Worm (Caenorhabditis elegans) whole organism, L4 larva: ENCODE data around the gene pas-7.
A peak's percentile ranks its signal among the peaks of the same experiment; 100 is the strongest.

Experiments used
- F26F4.8 ChIP-seq: fragments of 200-800 bp; sonication (Bioruptor generic); conservative IDR thresholded peaks from 2 replicates; pipeline ENCODE4 v1.3.6; 2022; ENCODE audit warnings: missing genetic modification characterization, missing compliant biosample characterization
- R02D3.7 ChIP-seq: fragments of 150-350 bp; sonication (generic microtip); optimal IDR thresholded peaks from 3 replicates; lab custom pipeline; 2014; ENCODE audit warnings: missing biosample characterization, missing genetic modification characterization
- Y75B8A.6 ChIP-seq: fragments of 200-800 bp; sonication (Bioruptor generic); IDR thresholded peaks from 2 replicates; pipeline ENCODE4 v1.3.6; 2022; ENCODE audit warnings: missing genetic modification reagents, missing genetic modification characterization, missing compliant biosample characterization
- ZK337.2 ChIP-seq: fragments of 200-800 bp; sonication (Bioruptor generic); IDR thresholded peaks from 2 replicates; pipeline ENCODE4 v1.3.6; 2022; ENCODE audit warnings: missing genetic modification reagents, missing genetic modification characterization, missing compliant biosample characterization
- aha-1 ChIP-seq: fragments of 150-350 bp; peaks from one replicate; lab custom pipeline; 2014; ENCODE audit warnings: missing biosample characterization, missing genetic modification characterization
- aly-2 ChIP-seq: sonication (generic microtip); optimal IDR thresholded peaks from 2 replicates; lab custom pipeline; 2018; ENCODE audit warnings: missing biosample characterization, missing genetic modification characterization
- daf-16 ChIP-seq, 3 experiments: sonication (generic microtip); optimal IDR thresholded peaks; 2 replicates each; lab custom pipeline; 2016 to 2017; ENCODE audit warnings: missing genetic modification characterization in 3 of 3, missing genetic modification reagents in 3 of 3, mild to moderate bottlenecking in 2 of 3, missing compliant biosample characterization in 2 of 3, missing biosample characterization in 1 of 3, moderate library complexity in 1 of 3
- dmd-6 ChIP-seq: fragments of 200-800 bp; sonication (Bioruptor generic); IDR thresholded peaks from 2 replicates; pipeline ENCODE4 v1.3.6; 2022; ENCODE audit warnings: missing genetic modification reagents, missing genetic modification characterization, missing compliant biosample characterization
- dmd-8 ChIP-seq: fragments of 200-800 bp; sonication (Bioruptor generic); IDR thresholded peaks from 2 replicates; pipeline ENCODE4 v1.3.6; 2022; ENCODE audit warnings: missing genetic modification characterization, missing compliant biosample characterization
- duxl-1 ChIP-seq: sonication (generic microtip); optimal IDR thresholded peaks from 2 replicates; lab custom pipeline; 2016; ENCODE audit warnings: mild to moderate bottlenecking, missing genetic modification characterization, moderate library complexity, missing compliant biosample characterization; ENCODE audit not compliant: poor library complexity
- egl-43 ChIP-seq: fragments of 200-800 bp; sonication (Bioruptor generic); IDR thresholded peaks from 2 replicates; pipeline ENCODE4 v1.3.6; 2022; ENCODE audit warnings: missing genetic modification reagents, missing genetic modification characterization, missing compliant biosample characterization
- fkh-10 ChIP-seq: fragments of 150-350 bp; optimal IDR thresholded peaks from 2 replicates; lab custom pipeline; 2014; ENCODE audit warnings: missing biosample characterization, missing genetic modification reagents, missing genetic modification characterization
- hlh-30 ChIP-seq: sonication (generic microtip); optimal IDR thresholded peaks from 2 replicates; lab custom pipeline; 2017; ENCODE audit warnings: antibody characterized with exemption, mild to moderate bottlenecking, missing genetic modification characterization, missing compliant biosample characterization; ENCODE audit not compliant: insufficient read depth
- hmg-1.1 ChIP-seq: fragments of 200-800 bp; sonication (Bioruptor generic); IDR thresholded peaks from 2 replicates; pipeline ENCODE4 v1.3.6; 2022; ENCODE audit warnings: missing genetic modification reagents, missing genetic modification characterization, missing compliant biosample characterization
- jun-1 ChIP-seq: fragments of 150-350 bp; optimal IDR thresholded peaks from 2 replicates; lab custom pipeline; 2014; ENCODE audit warnings: missing biosample characterization, missing genetic modification reagents, missing genetic modification characterization
- mxl-3 ChIP-seq: fragments of 200-800 bp; sonication (Bioruptor generic); optimal IDR thresholded peaks from 2 replicates; lab custom pipeline; 2018; ENCODE audit warnings: mild to moderate bottlenecking, missing genetic modification characterization, missing compliant biosample characterization
- nhr-11 ChIP-seq: fragments of 150-350 bp; optimal IDR thresholded peaks from 2 replicates; lab custom pipeline; 2014; ENCODE audit warnings: missing biosample characterization, missing genetic modification characterization
- nhr-28 ChIP-seq: fragments of 150-350 bp; optimal IDR thresholded peaks from 2 replicates; lab custom pipeline; 2014; ENCODE audit warnings: missing biosample characterization, missing genetic modification characterization
- nhr-41 ChIP-seq: fragments of 200-800 bp; sonication (Bioruptor generic); IDR thresholded peaks from 2 replicates; pipeline ENCODE4 v1.3.6; 2022; ENCODE audit warnings: missing genetic modification reagents, missing genetic modification characterization, missing compliant biosample characterization
- nhr-42 ChIP-seq: fragments of 200-800 bp; sonication (Bioruptor generic); IDR thresholded peaks from 2 replicates; pipeline ENCODE4 v1.3.6; 2022; ENCODE audit warnings: missing genetic modification characterization, missing compliant biosample characterization
- pha-4 ChIP-seq, 2 experiments: fragments of 150-350 bp in 1 of 2; fragments of 200-800 bp in 1 of 2; sonication (Bioruptor generic) in 1 of 2; IDR thresholded peaks in 1 of 2; optimal IDR thresholded peaks in 1 of 2; 2 replicates each; pipeline versions ENCODE4 v1.3.6 to Lab custom; 2014 to 2022; ENCODE audit warnings: missing genetic modification characterization in 2 of 2, missing genetic modification reagents in 2 of 2, missing biosample characterization in 1 of 2, missing compliant biosample characterization in 1 of 2
- rbr-2 ChIP-seq: sonication (generic microtip); optimal IDR thresholded peaks from 2 replicates; lab custom pipeline; 2016; ENCODE audit warnings: missing genotype, missing genetic modification characterization, missing compliant biosample characterization
- saeg-2 ChIP-seq: fragments of 200-800 bp; sonication (Bioruptor generic); IDR thresholded peaks from 2 replicates; pipeline ENCODE4 v1.3.6; 2022; ENCODE audit warnings: missing genetic modification reagents, missing genetic modification characterization, missing compliant biosample characterization
- set-16 ChIP-seq: fragments of 200-800 bp; sonication (Bioruptor generic); IDR thresholded peaks from 2 replicates; pipeline ENCODE4 v1.3.6; 2022; ENCODE audit warnings: missing genetic modification reagents, missing genetic modification characterization, missing compliant biosample characterization
- spr-3 ChIP-seq: fragments of 200-800 bp; sonication (Bioruptor generic); optimal IDR thresholded peaks from 2 replicates; lab custom pipeline; 2018; ENCODE audit warnings: mild to moderate bottlenecking, missing genetic modification characterization, missing compliant biosample characterization
- unc-62 ChIP-seq, 3 experiments: fragments of 150-350 bp in 1 of 3; sonication (generic microtip); optimal IDR thresholded peaks in 2 of 3; peaks in 1 of 3; 1 replicate in 1 of 3; 2 replicates in 2 of 3; lab custom pipeline; 2014 to 2017; ENCODE audit warnings: missing biosample characterization in 3 of 3, missing genetic modification characterization in 3 of 3, missing genetic modification reagents in 3 of 3, missing genotype in 1 of 3
- zag-1 ChIP-seq: fragments of 150-350 bp; optimal IDR thresholded peaks from 2 replicates; lab custom pipeline; 2014; ENCODE audit warnings: missing biosample characterization, missing genetic modification characterization
- zip-2 ChIP-seq: fragments of 150-350 bp; optimal IDR thresholded peaks from 2 replicates; lab custom pipeline; 2014; ENCODE audit warnings: missing biosample characterization, missing genetic modification characterization
- ztf-7 ChIP-seq: fragments of 150-350 bp; optimal IDR thresholded peaks from 2 replicates; lab custom pipeline; 2014; ENCODE audit warnings: missing biosample characterization, missing genetic modification characterization

Gene pas-7

DNA sequence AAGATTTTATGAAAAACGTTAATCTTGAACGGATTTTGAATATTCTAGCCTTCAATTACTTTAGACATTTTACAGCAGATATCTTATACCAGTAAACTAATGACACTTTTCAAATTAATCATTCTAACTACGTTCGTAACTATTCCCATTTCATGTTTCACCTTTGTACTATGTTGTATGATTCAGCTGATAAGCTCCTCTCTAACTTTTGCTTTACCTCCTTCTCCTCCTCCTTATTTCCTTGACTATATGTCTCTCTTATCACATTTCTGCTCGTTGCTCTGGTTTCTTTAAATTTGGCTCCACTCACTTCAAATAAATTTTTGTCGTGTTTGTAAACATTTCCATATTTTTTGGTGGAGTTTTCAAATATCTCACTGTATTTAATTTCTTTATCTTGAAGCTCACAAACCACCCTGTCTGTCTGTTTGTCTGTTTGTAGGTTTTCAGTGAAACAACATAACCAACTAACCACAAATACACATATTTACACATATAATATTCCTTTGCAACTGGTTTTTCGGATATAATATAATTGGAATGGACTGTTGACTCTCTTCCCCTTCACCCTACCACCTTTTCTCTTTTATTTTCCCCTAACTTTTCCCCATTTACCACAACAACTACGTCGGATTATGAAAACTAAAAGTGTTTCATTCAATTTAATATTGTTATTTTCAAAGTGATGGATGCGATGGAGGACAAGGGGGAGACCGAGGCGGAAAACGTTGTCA, 5.3 kb downstream of the pas-7 start, which contains the start of gene lact-2 (continued):
- peak; percentile 66 for TF ChIP-seq nhr-28 (tag; lab: Kevin White, UChicago)

DNA sequence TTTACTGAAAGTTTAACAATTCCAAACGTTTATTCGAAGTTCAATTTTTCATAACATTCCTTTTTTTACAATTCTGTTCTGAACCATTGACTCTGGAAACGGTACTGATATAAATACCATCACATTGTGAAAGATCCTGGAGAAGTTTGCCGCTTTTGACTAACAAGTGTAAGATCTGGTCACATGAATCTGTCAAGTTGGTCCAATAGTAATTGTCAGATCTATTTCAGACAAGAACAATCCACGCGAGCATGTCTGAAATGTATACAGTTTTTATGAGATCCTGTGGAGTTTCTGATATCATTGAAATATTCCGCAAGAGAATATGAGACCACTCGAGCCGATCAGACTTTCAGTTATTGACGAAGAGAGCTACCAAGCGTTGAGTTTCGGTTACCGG, 6.5 kb downstream of the pas-7 start:
- TF ChIP-seq unc-62 (GFP tag; optimal IDR thresholded peaks at IDR 0.05 in 1 of 2; lab: Kevin White, UChicago) (peak in 1 of 2 experiments; percentile 94), unc-62 (tag; optimal IDR thresholded peaks at IDR 0.05; lab: Kevin White, UChicago) (no peak), egl-43 (GFP tag; lab: Robert Waterston, UW) (no peak)

DNA sequence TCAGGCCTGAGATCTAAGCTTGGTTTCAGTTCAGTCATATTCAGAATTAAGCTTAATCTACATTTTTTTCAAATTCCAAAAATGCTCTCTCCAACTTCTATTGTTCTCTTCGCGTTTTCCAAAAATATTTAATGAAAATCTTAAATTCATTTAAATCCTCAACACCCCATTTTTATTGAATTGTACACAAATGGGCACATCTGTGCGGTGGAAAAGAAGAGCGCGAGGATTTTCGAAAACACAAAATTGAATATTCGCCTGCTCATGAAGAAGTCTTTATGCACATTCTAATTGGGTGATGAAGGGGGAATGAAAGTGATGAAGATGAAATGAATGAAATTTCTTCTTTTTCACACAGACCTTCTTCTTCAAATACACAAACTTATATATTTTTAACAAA, 15.2 kb downstream of the pas-7 start:
- no peak for TF ChIP-seq zip-2 (tag; lab: Kevin White, UChicago)
- TF ChIP-seq zag-1 (tag; lab: Kevin White, UChicago): no peak
- no peak for TF ChIP-seq fkh-10 (GFP tag; lab: Kevin White, UChicago)
- peak in 1 of 2 experiments; percentile 35 for TF ChIP-seq unc-62 (GFP tag; optimal IDR thresholded peaks at IDR 0.05 in 1 of 2; lab: Kevin White, UChicago)
- TF ChIP-seq unc-62 (tag; optimal IDR thresholded peaks at IDR 0.05; lab: Kevin White, UChicago): no peak
- no peak for TF ChIP-seq nhr-41

DNA sequence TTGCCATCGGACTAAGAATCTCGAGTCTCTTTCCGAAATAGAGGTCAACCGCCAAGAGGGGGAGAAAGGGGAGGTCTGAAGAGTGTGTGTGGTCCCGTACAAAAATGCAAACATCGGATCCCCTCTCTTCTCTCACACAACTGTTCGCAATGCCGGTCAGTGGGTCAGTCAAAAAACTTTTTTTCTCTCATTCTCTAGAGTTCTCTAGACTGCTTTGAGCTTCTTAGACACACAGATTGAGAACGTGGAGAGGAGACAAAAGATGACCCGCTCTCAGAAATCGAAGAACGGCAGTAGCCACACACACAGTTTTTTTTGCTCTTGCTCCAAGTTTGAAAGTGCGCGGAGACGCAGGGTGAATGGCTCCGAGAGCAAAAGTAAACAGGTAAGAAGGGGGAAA, 23.9 kb downstream of the pas-7 start:
- TF ChIP-seq pha-4 (GFP tag; IDR thresholded peaks at IDR 0.05; lab: Robert Waterston, UW) (no peak), pha-4 (tag; optimal IDR thresholded peaks at IDR 0.05; lab: Kevin White, UChicago) (peak; percentile 10), spr-3 (GFP tag; lab: Kevin White, UChicago) (no peak), set-16 (GFP tag; lab: Robert Waterston, UW) (peak; percentile 12; the same call in 1 of the 2 replicates), aly-2 (tag; lab: Kevin White, UChicago) (no peak), jun-1 (tag; lab: Kevin White, UChicago) (no peak), nhr-42 (no peak), ZK337.2 (GFP tag; lab: Robert Waterston, UW) (no peak), rbr-2 (tag; lab: Kevin White, UChicago) (peak; percentile 2), aha-1 (tag; lab: Kevin White, UChicago) (peak; percentile 24), unc-62 (GFP tag; optimal IDR thresholded peaks at IDR 0.05 in 1 of 2; lab: Kevin White, UChicago) (peak in 1 of 2 experiments; percentile 87), unc-62 (tag; optimal IDR thresholded peaks at IDR 0.05; lab: Kevin White, UChicago) (no peak), Y75B8A.6 (GFP tag; lab: Robert Waterston, UW) (no peak), R02D3.7 (no peak), nhr-28 (tag; lab: Kevin White, UChicago) (no peak), nhr-11 (no peak), F26F4.8 (GFP tag; lab: Robert Waterston, UW) (no peak), saeg-2 (GFP tag; lab: Robert Waterston, UW) (no peak), daf-16 (GFP tag; optimal IDR thresholded peaks at IDR 0.05; lab: Kevin White, UChicago) (no peak), daf-16 (tag; optimal IDR thresholded peaks at IDR 0.05; lab: Kevin White, UChicago) (no peak), dmd-8 (no peak)

DNA sequence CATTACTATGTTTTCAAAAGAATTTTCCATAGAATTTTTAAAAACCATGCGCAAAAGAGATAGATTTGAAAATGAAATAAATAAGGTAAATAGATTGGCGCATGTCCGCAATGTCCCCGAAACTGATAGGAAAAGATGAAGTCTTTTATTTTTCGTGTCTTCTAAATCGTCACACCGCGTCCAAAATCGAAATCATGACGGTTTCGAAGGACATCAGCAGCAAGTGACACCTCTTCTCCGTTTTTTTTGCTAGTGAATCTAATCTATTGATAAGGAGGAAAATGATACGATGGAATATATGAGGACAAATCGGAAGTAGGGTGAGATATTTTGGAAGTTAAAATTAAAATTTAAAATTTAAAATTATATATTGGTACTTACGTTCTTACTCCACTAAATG, 25.7 kb downstream of the pas-7 start:
- peak; percentile 10 for TF ChIP-seq hlh-30 (tag; lab: Kevin White, UChicago)
- TF ChIP-seq dmd-6 (GFP tag; lab: Robert Waterston, UW): no peak
- TF ChIP-seq ZK337.2 (GFP tag; lab: Robert Waterston, UW): no peak
- TF ChIP-seq nhr-28 (tag; lab: Kevin White, UChicago): peak; percentile 48
- no peak for TF ChIP-seq duxl-1
- TF ChIP-seq mxl-3: no peak
- TF ChIP-seq hmg-1.1 (GFP tag; lab: Robert Waterston, UW): no peak

DNA sequence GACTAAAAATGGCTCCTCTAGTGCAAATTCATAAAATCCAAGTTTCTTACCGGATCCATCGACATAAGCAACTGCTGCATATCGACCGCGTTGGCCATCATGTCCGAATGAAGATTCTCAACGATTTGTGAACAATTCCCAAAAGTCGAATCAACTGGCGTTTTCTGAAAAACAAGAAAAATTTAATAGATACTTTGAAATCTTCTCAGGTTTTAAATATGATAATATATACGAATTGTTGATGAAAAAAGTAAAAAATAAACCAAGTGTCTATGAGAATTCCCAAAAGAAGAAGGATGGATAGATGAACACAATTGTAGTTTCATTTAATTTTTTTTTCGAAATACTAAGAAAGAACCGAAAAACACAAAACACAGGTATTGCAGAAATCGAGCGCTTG, 31.8 kb downstream of the pas-7 start, which contains the start of gene die-1:
TSS of gene die-1 (minus strand) at position 101 of the 400 bp plus-strand sequence.
- TF ChIP-seq ztf-7 (tag; lab: Kevin White, UChicago): no peak
